Worm (Caenorhabditis elegans) whole organism, L1 larva: ENCODE results near the gene Y59H11AM.4.

ENCODE experiments used
- C34B4.2 ChIP-seq: sonication (generic microtip); optimal IDR thresholded peaks from 2 replicates; lab custom pipeline; 2017; ENCODE audit warnings: mild to moderate bottlenecking, missing genetic modification characterization, missing compliant biosample characterization
- F16B12.6 ChIP-seq: fragments of 150-350 bp; optimal IDR thresholded peaks from 2 replicates; lab custom pipeline; 2014; ENCODE audit warnings: missing biosample characterization, missing genetic modification characterization
- Y116A8C.19 ChIP-seq: sonication (generic microtip); optimal IDR thresholded peaks from 2 replicates; lab custom pipeline; 2016; ENCODE audit warnings: missing compliant biosample characterization, missing genetic modification characterization, borderline replicate concordance
- aly-2 ChIP-seq: fragments of 150-350 bp; optimal IDR thresholded peaks from 2 replicates; lab custom pipeline; 2014; ENCODE audit warnings: missing biosample characterization, missing genetic modification characterization
- ceh-88 ChIP-seq: fragments of 200-800 bp; sonication (Bioruptor generic); IDR thresholded peaks from 2 replicates; pipeline ENCODE4 v1.3.6; 2022; ENCODE audit warnings: missing genetic modification characterization, missing compliant biosample characterization
- ceh-90 ChIP-seq: sonication (generic microtip); optimal IDR thresholded peaks from 2 replicates; lab custom pipeline; 2016; ENCODE audit warnings: missing genetic modification characterization, missing compliant biosample characterization
- ces-1 ChIP-seq: fragments of 150-350 bp; optimal IDR thresholded peaks from 2 replicates; lab custom pipeline; 2014; ENCODE audit warnings: missing biosample characterization, missing genetic modification reagents, missing genetic modification characterization
- efl-1 ChIP-seq, 4 experiments: fragments of 150-350 bp; optimal IDR thresholded peaks in 3 of 4; peaks in 1 of 4; 1 replicate in 1 of 4; 2 replicates in 3 of 4; lab custom pipeline; 2014; ENCODE audit warnings: missing biosample characterization in 2 of 4, missing genetic modification characterization in 2 of 4, missing genetic modification reagents in 2 of 4
- efl-3 ChIP-seq: fragments of 200-800 bp; sonication (Bioruptor generic); optimal IDR thresholded peaks from 2 replicates; lab custom pipeline; 2018; ENCODE audit warnings: mild to moderate bottlenecking, missing genetic modification characterization, missing compliant biosample characterization
- egl-27 ChIP-seq, 2 experiments: fragments of 150-350 bp in 1 of 2; sonication (generic microtip); optimal IDR thresholded peaks; 3 replicates each; lab custom pipeline; 2017 to 2018; ENCODE audit warnings: missing biosample characterization in 2 of 2, missing genetic modification characterization in 2 of 2, missing genetic modification reagents in 2 of 2
- elt-2 ChIP-seq: sonication (generic microtip); optimal IDR thresholded peaks from 2 replicates; lab custom pipeline; 2016; ENCODE audit warnings: missing genetic modification characterization, mild to moderate bottlenecking, inconsistent platforms, missing compliant biosample characterization, missing genetic modification reagents
- ets-5 ChIP-seq: fragments of 200-800 bp; sonication (Bioruptor generic); IDR thresholded peaks from 2 replicates; pipeline ENCODE4 v1.3.6; 2022; ENCODE audit warnings: missing genetic modification characterization, missing compliant biosample characterization
- fkh-4 ChIP-seq: sonication (generic microtip); optimal IDR thresholded peaks from 2 replicates; lab custom pipeline; 2016; ENCODE audit warnings: missing compliant biosample characterization, missing genetic modification characterization, borderline replicate concordance
- hpl-2 ChIP-seq: fragments of 150-350 bp; optimal IDR thresholded peaks from 2 replicates; lab custom pipeline; 2014; ENCODE audit warnings: missing biosample characterization, missing genetic modification reagents, missing genetic modification characterization
- irx-1 ChIP-seq: sonication (generic microtip); optimal IDR thresholded peaks from 2 replicates; lab custom pipeline; 2016; ENCODE audit warnings: missing genetic modification characterization, missing compliant biosample characterization
- isw-1 ChIP-seq: fragments of 200-800 bp; sonication (Bioruptor generic); IDR thresholded peaks from 2 replicates; pipeline ENCODE4 v1.3.6; 2022; ENCODE audit warnings: missing genetic modification characterization, missing compliant biosample characterization
- jun-1 ChIP-seq: fragments of 150-350 bp; optimal IDR thresholded peaks from 2 replicates; lab custom pipeline; 2014; ENCODE audit warnings: missing biosample characterization, missing genetic modification reagents, missing genetic modification characterization
- lin-13 ChIP-seq: fragments of 150-350 bp; optimal IDR thresholded peaks from 2 replicates; lab custom pipeline; 2014; ENCODE audit warnings: missing biosample characterization, missing genetic modification reagents, missing genetic modification characterization
- lin-14 ChIP-seq: fragments of 200-800 bp; sonication (Bioruptor generic); optimal IDR thresholded peaks from 2 replicates; lab custom pipeline; 2018; ENCODE audit warnings: mild to moderate bottlenecking, missing genetic modification characterization, moderate library complexity, missing compliant biosample characterization
- lin-35 ChIP-seq, 2 experiments: fragments of 150-350 bp; optimal IDR thresholded peaks; 2 replicates each; lab custom pipeline; 2014; ENCODE audit warnings: missing biosample characterization in 2 of 2, missing genetic modification characterization in 2 of 2, missing genetic modification reagents in 2 of 2
- lsy-2 ChIP-seq, 2 experiments: fragments of 150-350 bp; optimal IDR thresholded peaks; 2 replicates each; lab custom pipeline; 2014; ENCODE audit warnings: missing biosample characterization in 2 of 2, missing genetic modification characterization in 2 of 2
- mef-2 ChIP-seq: fragments of 150-350 bp; optimal IDR thresholded peaks from 2 replicates; lab custom pipeline; 2014; ENCODE audit warnings: missing biosample characterization, missing genetic modification characterization
- mep-1 ChIP-seq: fragments of 150-350 bp; optimal IDR thresholded peaks from 2 replicates; lab custom pipeline; 2014; ENCODE audit warnings: missing biosample characterization, missing genetic modification characterization
- nhr-19 ChIP-seq: fragments of 200-800 bp; sonication (Bioruptor generic); conservative IDR thresholded peaks from 2 replicates; pipeline ENCODE4 v1.3.6; 2022; ENCODE audit warnings: missing genetic modification characterization, missing compliant biosample characterization
- nhr-20 ChIP-seq: sonication (generic microtip); optimal IDR thresholded peaks from 2 replicates; lab custom pipeline; 2016; ENCODE audit warnings: mild to moderate bottlenecking, missing genetic modification characterization, missing compliant biosample characterization
- nhr-237 ChIP-seq: fragments of 150-350 bp; optimal IDR thresholded peaks from 2 replicates; lab custom pipeline; 2014; ENCODE audit warnings: missing biosample characterization, missing genetic modification characterization
- nhr-71 ChIP-seq: sonication (generic microtip); optimal IDR thresholded peaks from 2 replicates; lab custom pipeline; 2016; ENCODE audit warnings: mild to moderate bottlenecking, missing genetic modification characterization, moderate library complexity, missing compliant biosample characterization
- nhr-76 ChIP-seq: sonication (generic microtip); optimal IDR thresholded peaks from 2 replicates; lab custom pipeline; 2017; ENCODE audit warnings: missing biosample characterization, missing genetic modification characterization
- nhr-84 ChIP-seq: sonication (generic microtip); optimal IDR thresholded peaks from 2 replicates; lab custom pipeline; 2017; ENCODE audit warnings: missing biosample characterization, missing genetic modification characterization
- nhr-90 ChIP-seq: sonication (generic microtip); optimal IDR thresholded peaks from 2 replicates; lab custom pipeline; 2016; ENCODE audit warnings: mild to moderate bottlenecking, missing genetic modification characterization, missing compliant biosample characterization; ENCODE audit not compliant: poor library complexity
- pax-3 ChIP-seq: fragments of 200-800 bp; sonication (Bioruptor generic); optimal IDR thresholded peaks from 2 replicates; lab custom pipeline; 2018; ENCODE audit warnings: mild to moderate bottlenecking, missing genetic modification characterization, moderate library complexity, missing compliant biosample characterization
- snu-23 ChIP-seq: sonication (generic microtip); optimal IDR thresholded peaks from 2 replicates; lab custom pipeline; 2016; ENCODE audit warnings: missing genetic modification characterization, missing compliant biosample characterization
- sup-37 ChIP-seq: fragments of 200-800 bp; sonication (Bioruptor generic); optimal IDR thresholded peaks from 2 replicates; lab custom pipeline; 2018; ENCODE audit warnings: mild to moderate bottlenecking, missing genetic modification characterization, missing compliant biosample characterization
- tbx-2 ChIP-seq: sonication (generic microtip); optimal IDR thresholded peaks from 2 replicates; lab custom pipeline; 2016; ENCODE audit warnings: missing genetic modification characterization, missing compliant biosample characterization
- unc-98 ChIP-seq: fragments of 200-800 bp; sonication (Bioruptor generic); IDR thresholded peaks from 2 replicates; pipeline ENCODE4 v1.3.6; 2022; ENCODE audit warnings: missing genetic modification characterization, missing compliant biosample characterization
- xbp-1 ChIP-seq: sonication (generic microtip); optimal IDR thresholded peaks from 2 replicates; lab custom pipeline; 2016; ENCODE audit warnings: missing genetic modification characterization, missing compliant biosample characterization
- zag-1 ChIP-seq: fragments of 150-350 bp; optimal IDR thresholded peaks from 2 replicates; lab custom pipeline; 2014; ENCODE audit warnings: missing biosample characterization, missing genetic modification characterization

Y59H11AM.4 gene

ce11 chrIV:8585076-8586033 lies 15.2 kb upstream of the Y59H11AM.4 start, which contains the start of gene catp-7 (continued):
- TF ChIP-seq aly-2 (tag; lab: Kevin White, UChicago) (no peak), lin-14 (GFP tag; lab: Kevin White, UChicago) (peak; percentile 12)

ce11 chrIV:8571138-8571537 lies 985 bp upstream of the Y59H11AM.4 start, which contains the start of gene Y59H11AM.1:
TSS of gene Y59H11AM.1 (plus strand) at chrIV:8571438.
- TF ChIP-seq ets-5 (GFP tag; lab: Robert Waterston, UW) (no peak), irx-1 (tag; lab: Kevin White, UChicago) (no peak), lin-35 (GFP tag; optimal IDR thresholded peaks at IDR 0.05; lab: Kevin White, UChicago) (no peak), snu-23 (GFP tag; lab: Kevin White, UChicago) (no peak), nhr-84 (tag; lab: Kevin White, UChicago) (no peak), efl-3 (GFP tag; lab: Kevin White, UChicago) (no peak)

- no peak for TF ChIP-seq egl-27 (tag; optimal IDR thresholded peaks at IDR 0.05; lab: Kevin White, UChicago)
- no peak for TF ChIP-seq sup-37 (GFP tag; lab: Kevin White, UChicago)
- TF ChIP-seq nhr-19 (GFP tag; lab: Robert Waterston, UW) = no peak
- TF ChIP-seq xbp-1 = no peak
- TF ChIP-seq F16B12.6 (tag; lab: Kevin White, UChicago) = no peak
- TF ChIP-seq lsy-2 (tag; optimal IDR thresholded peaks at IDR 0.05; lab: Kevin White, UChicago) = no peak
- no peak for TF ChIP-seq jun-1 (tag; lab: Kevin White, UChicago)
- TF ChIP-seq fkh-4 (tag; lab: Kevin White, UChicago) = no peak
- TF ChIP-seq isw-1 (GFP tag; lab: Robert Waterston, UW) = no peak
- TF ChIP-seq Y116A8C.19 (tag; lab: Kevin White, UChicago) = no peak
- no peak for TF ChIP-seq nhr-90 (tag; lab: Kevin White, UChicago)
- TF ChIP-seq nhr-237 (tag; lab: Kevin White, UChicago) = no peak
- no peak for TF ChIP-seq mep-1
- TF ChIP-seq ces-1 (GFP tag; lab: Kevin White, UChicago) = no peak
- TF ChIP-seq pax-3 = no peak
- no peak for TF ChIP-seq C34B4.2
- no peak for TF ChIP-seq nhr-76 (tag; lab: Kevin White, UChicago)
- no peak for TF ChIP-seq nhr-71 (tag; lab: Kevin White, UChicago)
- no peak for TF ChIP-seq nhr-20 (tag; lab: Kevin White, UChicago)
- TF ChIP-seq ceh-90 (tag; lab: Kevin White, UChicago) = no peak
- TF ChIP-seq, all 84 proteins: peak for 0
These were observed 566 bp upstream of the Y59H11AM.4 start for ce11 chrIV:8570719-8571118.

ce11 chrIV:8559132-8559531 lies 11.0 kb downstream of the Y59H11AM.4 start, which contains the start of gene npr-22:
TSS of gene npr-22 (plus strand) at chrIV:8559432.
- TF ChIP-seq nhr-20 (tag; lab: Kevin White, UChicago) = no peak
- TF ChIP-seq lin-13 (GFP tag; lab: Kevin White, UChicago) = no peak
- no peak for TF ChIP-seq snu-23 (GFP tag; lab: Kevin White, UChicago)
- no peak for TF ChIP-seq elt-2 (tag; lab: Kevin White, UChicago)
- TF ChIP-seq zag-1 (tag; lab: Kevin White, UChicago) = no peak
- no peak for TF ChIP-seq ceh-88 (GFP tag; lab: Robert Waterston, UW)
- no peak for TF ChIP-seq F16B12.6 (tag; lab: Kevin White, UChicago)
- TF ChIP-seq unc-98 (GFP tag; lab: Robert Waterston, UW) = no peak
- TF ChIP-seq lsy-2 (tag; optimal IDR thresholded peaks at IDR 0.05; lab: Kevin White, UChicago) = no peak
- no peak for TF ChIP-seq efl-1 (optimal IDR thresholded peaks at IDR 0.05; lab: Kevin White, UChicago)
- TF ChIP-seq efl-1 (GFP tag; optimal IDR thresholded peaks at IDR 0.05 in 1 of 2; lab: Kevin White, UChicago) = no peak
- TF ChIP-seq mef-2 = no peak
- TF ChIP-seq hpl-2 (GFP tag; lab: Kevin White, UChicago) = no peak
- TF ChIP-seq tbx-2 (tag; lab: Kevin White, UChicago) = no peak
- TF ChIP-seq sup-37 (GFP tag; lab: Kevin White, UChicago) = no peak
- no peak for TF ChIP-seq ceh-90 (tag; lab: Kevin White, UChicago)
